Worm (Caenorhabditis elegans): ENCODE data around the gene twk-9.
"Not testable (repeated sequence)": the region's sequence is repeated elsewhere in the genome, so short reads cannot be mapped to it uniquely, and the experiment has no call there.

Gene twk-9

ce11 chrIV:9740851-9741549, 48.0 kb downstream of the twk-9 start, which contains the start of gene gln-6:
gln-6 (minus strand) TSS chrIV:9740901.
- TF ChIP-seq unc-62 (GFP tag; optimal IDR thresholded peaks at IDR 0.05), result not testable (repeated sequence)

- TF ChIP-seq unc-62 (GFP tag; optimal IDR thresholded peaks at IDR 0.05), result no peak
These were observed 49.9 kb downstream of the twk-9 start, which contains the start of gene C28D4.7 for ce11 chrIV:9742883-9743282. C28D4.7 (minus strand) TSS chrIV:9743147.

ce11 chrIV:9744905-9745304, 51.9 kb downstream of the twk-9 start, which contains the start of gene C28D4.4:
C28D4.4 (minus strand) TSS chrIV:9745005.
- no peak for TF ChIP-seq unc-62 (GFP tag; optimal IDR thresholded peaks at IDR 0.05)
